Worm (Caenorhabditis elegans): ENCODE results near the gene F41F3.9.

Gene F41F3.9

DNA sequence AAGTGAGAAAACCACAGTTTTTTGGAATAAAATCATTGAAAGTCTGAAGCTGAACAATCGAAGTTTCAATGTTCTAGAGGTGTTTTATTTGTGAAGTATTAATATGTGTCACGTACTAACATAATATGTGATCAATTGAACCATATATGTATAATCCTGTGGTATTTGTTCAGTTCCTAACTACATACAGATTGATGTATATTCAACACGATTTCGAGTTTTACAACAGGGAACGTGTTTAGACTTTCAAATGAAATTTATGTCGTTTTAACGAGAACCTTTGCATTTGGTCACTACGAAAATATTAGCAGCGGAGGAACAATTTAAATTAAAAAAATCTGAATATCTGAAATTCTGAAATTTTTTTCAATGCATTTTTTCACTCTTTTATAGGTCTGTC lies 19.2 kb downstream of the F41F3.9 start, which contains the start of gene K03B4.8:
K03B4.8 (minus strand) TSS at position 101 of the 400 bp plus-strand sequence.
- TF ChIP-seq nhr-237 (tag; optimal IDR thresholded peaks at IDR 0.05) = no peak
- TF ChIP-seq zip-8 (tag; optimal IDR thresholded peaks at IDR 0.05) = no peak
- TF ChIP-seq nhr-2 (tag; optimal IDR thresholded peaks at IDR 0.05) = no peak
- TF ChIP-seq M03D4.4 (tag; optimal IDR thresholded peaks at IDR 0.05) = no peak
- no peak for TF ChIP-seq ceh-43 (GFP tag; optimal IDR thresholded peaks at IDR 0.05)
- TF ChIP-seq nhr-28 (tag; optimal IDR thresholded peaks at IDR 0.05) = no peak
- no peak for TF ChIP-seq unc-62 (GFP tag; optimal IDR thresholded peaks at IDR 0.05)
- TF ChIP-seq lin-13 (tag; optimal IDR thresholded peaks at IDR 0.05) = no peak
- TF ChIP-seq nhr-76 (tag; optimal IDR thresholded peaks at IDR 0.05) = no peak
- no peak for TF ChIP-seq unc-39 (tag; optimal IDR thresholded peaks at IDR 0.05)
- TF ChIP-seq ceh-83 (GFP tag; optimal IDR thresholded peaks at IDR 0.05) = no peak

DNA sequence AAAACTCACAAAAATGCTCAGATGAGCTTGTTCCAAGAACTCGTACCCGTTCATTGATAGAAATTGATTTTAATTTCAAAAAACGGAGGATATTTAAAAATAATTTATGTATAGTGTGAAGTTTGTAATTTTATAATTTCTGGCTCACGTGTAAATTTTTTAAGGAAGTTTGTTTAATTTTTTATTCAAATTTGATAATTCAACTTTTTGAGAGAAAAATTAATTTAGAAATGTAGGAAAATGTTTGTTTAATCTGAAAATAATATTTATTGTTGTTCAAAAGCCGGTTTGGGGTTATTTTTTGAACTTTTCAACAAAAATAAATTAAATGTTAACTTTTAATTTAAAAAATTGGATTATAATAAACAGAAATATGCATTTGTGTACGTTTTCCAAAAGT lies 20.8 kb downstream of the F41F3.9 start, which contains the start of gene K03B4.6:
K03B4.6 (minus strand) TSS at position 101 of the 400 bp plus-strand sequence.
- TF ChIP-seq unc-62 (GFP tag; optimal IDR thresholded peaks at IDR 0.05) (no peak), ztf-11 (tag; optimal IDR thresholded peaks at IDR 0.05) (no peak), ceh-43 (GFP tag; optimal IDR thresholded peaks at IDR 0.05) (no peak), flh-1 (GFP tag; optimal IDR thresholded peaks at IDR 0.05) (no peak), ceh-83 (GFP tag; optimal IDR thresholded peaks at IDR 0.05) (no peak), lsy-2 (tag; optimal IDR thresholded peaks at IDR 0.05) (no peak), ham-2 (GFP tag; optimal IDR thresholded peaks at IDR 0.05) (no peak), sptf-1 (tag; optimal IDR thresholded peaks at IDR 0.05) (no peak), nhr-2 (tag; optimal IDR thresholded peaks at IDR 0.05) (no peak), blmp-1 (tag; optimal IDR thresholded peaks at IDR 0.05) (no peak), unc-120 (tag; optimal IDR thresholded peaks at IDR 0.05; ENCODE audit: poor library complexity, severe bottlenecking) (no peak), nhr-28 (tag; optimal IDR thresholded peaks at IDR 0.05) (no peak)

DNA sequence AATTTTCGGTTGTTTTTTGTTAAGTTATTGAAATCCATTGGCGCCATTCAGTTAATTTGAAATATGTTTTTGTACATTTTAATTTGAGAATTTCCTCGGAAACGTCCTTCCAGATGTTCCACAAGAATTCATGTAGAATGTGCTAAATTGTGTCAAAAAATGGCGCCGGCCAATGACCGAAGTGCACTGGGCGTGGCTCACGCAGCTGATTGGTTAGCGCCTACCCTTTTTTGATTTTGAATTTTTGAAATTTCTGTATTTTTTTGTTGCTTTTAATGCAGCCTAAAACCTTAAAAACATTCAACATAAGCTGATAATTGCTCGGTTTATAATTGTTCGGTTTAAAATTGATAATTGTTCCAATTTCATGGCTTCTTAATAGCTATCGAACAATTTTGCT lies 21.5 kb downstream of the F41F3.9 start:
- no peak for TF ChIP-seq nhr-76 (tag; optimal IDR thresholded peaks at IDR 0.05)
- TF ChIP-seq snpc-4 (tag; optimal IDR thresholded peaks at IDR 0.05) = no peak
- no peak for TF ChIP-seq unc-39 (tag; optimal IDR thresholded peaks at IDR 0.05)
- no peak for TF ChIP-seq ceh-39 (tag; optimal IDR thresholded peaks at IDR 0.05)
- no peak for TF ChIP-seq sem-2 (GFP tag; optimal IDR thresholded peaks at IDR 0.05)
- TF ChIP-seq unc-62 (GFP tag; optimal IDR thresholded peaks at IDR 0.05) = no peak
- no peak for TF ChIP-seq ceh-83 (GFP tag; optimal IDR thresholded peaks at IDR 0.05)
- TF ChIP-seq lin-13 (tag; optimal IDR thresholded peaks at IDR 0.05) = no peak
- no peak for TF ChIP-seq drap-1 (GFP tag; optimal IDR thresholded peaks at IDR 0.05)
- no peak for TF ChIP-seq lin-32 (GFP tag; optimal IDR thresholded peaks at IDR 0.05)
- no peak for TF ChIP-seq mep-1 (tag; optimal IDR thresholded peaks at IDR 0.05)
- no peak for TF ChIP-seq mab-5 (tag; optimal IDR thresholded peaks at IDR 0.05)
- TF ChIP-seq ztf-11 (tag; optimal IDR thresholded peaks at IDR 0.05) = no peak
- no peak for TF ChIP-seq mls-2 (tag; optimal IDR thresholded peaks at IDR 0.05)
- no peak for TF ChIP-seq tbx-8 (GFP tag; optimal IDR thresholded peaks at IDR 0.05)
- TF ChIP-seq nhr-237 (tag; optimal IDR thresholded peaks at IDR 0.05) = no peak

DNA sequence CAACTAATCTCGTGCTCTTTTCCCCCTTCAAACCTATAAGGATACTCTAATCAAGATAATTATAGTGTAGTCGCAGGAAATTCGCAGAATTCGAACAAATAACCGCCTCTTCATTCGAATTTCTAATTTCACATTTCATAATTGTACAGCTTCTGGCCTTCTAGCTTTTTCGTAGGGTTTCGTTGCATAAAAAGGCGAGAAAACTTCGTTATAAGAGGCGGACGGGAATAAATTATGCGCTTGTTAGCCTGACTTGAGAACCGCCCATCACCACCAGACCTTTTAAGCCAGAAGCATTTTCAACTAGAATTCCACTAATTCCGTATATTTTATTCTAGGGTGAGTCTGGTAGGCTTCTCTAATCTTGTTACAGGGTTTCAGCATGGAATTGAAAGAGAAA lies 26.4 kb downstream of the F41F3.9 start, which contains the start of gene K03B4.4:
K03B4.4 (plus strand) TSS at position 301 of the 400 bp plus-strand sequence.
- no peak for TF ChIP-seq nhr-28 (tag; optimal IDR thresholded peaks at IDR 0.05)
- no peak for TF ChIP-seq tbx-8 (GFP tag; optimal IDR thresholded peaks at IDR 0.05)
- TF ChIP-seq M03D4.4 (tag; optimal IDR thresholded peaks at IDR 0.05) = no peak
- no peak for TF ChIP-seq ceh-83 (GFP tag; optimal IDR thresholded peaks at IDR 0.05)
- TF ChIP-seq lin-13 (tag; optimal IDR thresholded peaks at IDR 0.05) = no peak
- TF ChIP-seq sem-2 (GFP tag; optimal IDR thresholded peaks at IDR 0.05) = no peak
- no peak for TF ChIP-seq unc-62 (GFP tag; optimal IDR thresholded peaks at IDR 0.05)
- no peak for TF ChIP-seq ces-1 (GFP tag; optimal IDR thresholded peaks at IDR 0.05)
- no peak for TF ChIP-seq drap-1 (GFP tag; optimal IDR thresholded peaks at IDR 0.05)
- TF ChIP-seq snpc-4 (tag; optimal IDR thresholded peaks at IDR 0.05) = no peak
- no peak for TF ChIP-seq unc-39 (tag; optimal IDR thresholded peaks at IDR 0.05)
- TF ChIP-seq mab-5 (tag; optimal IDR thresholded peaks at IDR 0.05) = no peak
- TF ChIP-seq pha-4 (tag; optimal IDR thresholded peaks at IDR 0.05) = no peak
- TF ChIP-seq ham-2 (GFP tag; optimal IDR thresholded peaks at IDR 0.05) = no peak
- no peak for TF ChIP-seq flh-1 (GFP tag; optimal IDR thresholded peaks at IDR 0.05)
- TF ChIP-seq cnd-1 (tag; optimal IDR thresholded peaks at IDR 0.05) = no peak
- TF ChIP-seq nhr-76 (tag; optimal IDR thresholded peaks at IDR 0.05) = no peak

DNA sequence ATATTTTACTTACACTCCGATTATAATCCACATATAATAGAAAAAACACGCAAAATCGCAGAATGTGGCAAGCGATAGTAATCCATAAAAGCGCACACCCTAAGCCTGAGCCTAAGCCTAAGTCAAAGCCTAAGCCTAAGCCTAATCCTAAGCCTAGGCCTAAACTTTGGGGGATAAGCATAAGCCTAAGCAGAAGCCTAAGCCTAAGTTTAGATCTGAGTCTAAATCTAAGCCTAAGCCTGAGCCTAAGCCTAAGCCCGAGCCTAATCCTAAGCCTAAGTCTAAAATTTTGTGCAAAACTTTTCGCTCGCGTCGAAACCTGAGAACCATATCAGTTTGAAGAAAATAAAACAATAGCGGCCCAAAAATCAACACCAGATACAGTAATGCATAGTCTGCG lies 28.9 kb downstream of the F41F3.9 start:
- no peak for TF ChIP-seq ztf-11 (tag; optimal IDR thresholded peaks at IDR 0.05)
- no peak for TF ChIP-seq nhr-237 (tag; optimal IDR thresholded peaks at IDR 0.05)
- no peak for TF ChIP-seq elt-1 (tag; optimal IDR thresholded peaks at IDR 0.05; ENCODE audit: borderline replicate concordance, insufficient read depth)
- no peak for TF ChIP-seq mab-5 (tag; optimal IDR thresholded peaks at IDR 0.05)
- no peak for TF ChIP-seq unc-62 (GFP tag; optimal IDR thresholded peaks at IDR 0.05)
- no peak for TF ChIP-seq ham-2 (GFP tag; optimal IDR thresholded peaks at IDR 0.05)
- TF ChIP-seq nhr-28 (tag; optimal IDR thresholded peaks at IDR 0.05) = no peak

All from whole organism, mixed stage, embryonic.